Fruit fly (Drosophila melanogaster) ovary, adult (tissue): Measurements from ENCODE around the gene CG42272.
A peak's percentile ranks its signal among the peaks of the same experiment; 100 is the strongest.

Source experiments
- CG17801 ChIP-seq: fragments of 200-800 bp; optimal IDR thresholded peaks from 2 replicates; lab custom pipeline; 2019; ENCODE audit warnings: missing biosample characterization, mild to moderate bottlenecking, missing genetic modification characterization, moderate library complexity; ENCODE audit not compliant: partially characterized antibody

CG42272 gene

dm6 chr3L:5845466-5845865 lies 42.6 kb downstream of the CG42272 start, which contains the start of gene vn:
vn (minus strand) TSS chr3L:5845664.
- TF ChIP-seq CG17801 (GFP tag; lab: Kevin White, UChicago): peak; percentile 9

- TF ChIP-seq CG17801 (GFP tag; lab: Kevin White, UChicago): no peak
Observed at dm6 chr3L:5848929-5849328, 46.1 kb downstream of the CG42272 start.

- TF ChIP-seq CG17801 (GFP tag; lab: Kevin White, UChicago): no peak
Observed at dm6 chr3L:5851636-5852035, 48.8 kb downstream of the CG42272 start.

- no peak for TF ChIP-seq CG17801 (GFP tag; lab: Kevin White, UChicago)
Observed at dm6 chr3L:5855098-5855497, 52.3 kb downstream of the CG42272 start.
